Worm (Caenorhabditis elegans) whole organism, L4 larva: Measurements from ENCODE around the gene chil-8.

Experiments used
- D1046.2 ChIP-seq: fragments of 200-800 bp; sonication (Bioruptor generic); IDR thresholded peaks from 2 replicates; pipeline ENCODE4 v1.3.6; 2022; ENCODE audit warnings: missing genetic modification characterization, missing compliant biosample characterization
- F10B5.3 ChIP-seq: sonication (generic microtip); optimal IDR thresholded peaks from 2 replicates; lab custom pipeline; 2016; ENCODE audit warnings: mild to moderate bottlenecking, missing genetic modification characterization, missing compliant biosample characterization
- F26F4.8 ChIP-seq: fragments of 200-800 bp; sonication (Bioruptor generic); conservative IDR thresholded peaks from 2 replicates; pipeline ENCODE4 v1.3.6; 2022; ENCODE audit warnings: missing genetic modification characterization, missing compliant biosample characterization
- F44E2.7 ChIP-seq: fragments of 200-800 bp; sonication (Bioruptor generic); IDR thresholded peaks from 2 replicates; pipeline ENCODE4 v2.1.2; 2022; ENCODE audit warnings: missing genetic modification characterization, missing compliant biosample characterization
- R02D3.7 ChIP-seq: fragments of 150-350 bp; sonication (generic microtip); optimal IDR thresholded peaks from 3 replicates; lab custom pipeline; 2014; ENCODE audit warnings: missing biosample characterization, missing genetic modification characterization
- T20F7.1 ChIP-seq: fragments of 200-800 bp; sonication (Bioruptor generic); optimal IDR thresholded peaks from 2 replicates; lab custom pipeline; 2018; ENCODE audit warnings: mild to moderate bottlenecking, missing genetic modification characterization, missing compliant biosample characterization
- T26A8.4 ChIP-seq: fragments of 200-800 bp; sonication (Bioruptor generic); IDR thresholded peaks from 2 replicates; pipeline ENCODE4 v1.3.6; 2022; ENCODE audit warnings: missing genetic modification characterization, missing compliant biosample characterization
- aha-1 ChIP-seq: fragments of 150-350 bp; peaks from one replicate; lab custom pipeline; 2014; ENCODE audit warnings: missing biosample characterization, missing genetic modification characterization
- aly-2 ChIP-seq: sonication (generic microtip); optimal IDR thresholded peaks from 2 replicates; lab custom pipeline; 2018; ENCODE audit warnings: missing biosample characterization, missing genetic modification characterization
- ceh-20 ChIP-seq: fragments of 200-800 bp; sonication (Bioruptor generic); IDR thresholded peaks from 2 replicates; pipeline ENCODE4 v1.3.6; 2022; ENCODE audit warnings: missing genetic modification reagents, missing genetic modification characterization, missing compliant biosample characterization
- cey-2 ChIP-seq: sonication (generic microtip); optimal IDR thresholded peaks from 3 replicates; lab custom pipeline; 2017; ENCODE audit warnings: missing genetic modification characterization, mild to moderate bottlenecking, missing compliant biosample characterization, antibody characterized with exemption, borderline replicate concordance; ENCODE audit not compliant: insufficient read depth
- daf-19 ChIP-seq: fragments of 200-800 bp; sonication (Bioruptor generic); conservative IDR thresholded peaks from 2 replicates; pipeline ENCODE4 v1.3.6; 2022; ENCODE audit warnings: missing genetic modification characterization, missing compliant biosample characterization
- duxl-1 ChIP-seq: sonication (generic microtip); optimal IDR thresholded peaks from 2 replicates; lab custom pipeline; 2016; ENCODE audit warnings: mild to moderate bottlenecking, missing genetic modification characterization, moderate library complexity, missing compliant biosample characterization; ENCODE audit not compliant: poor library complexity
- egl-27 ChIP-seq: sonication (generic microtip); optimal IDR thresholded peaks from 3 replicates; lab custom pipeline; 2017; ENCODE audit warnings: missing biosample characterization, missing genetic modification reagents, missing genetic modification characterization
- egl-43 ChIP-seq: fragments of 200-800 bp; sonication (Bioruptor generic); IDR thresholded peaks from 2 replicates; pipeline ENCODE4 v1.3.6; 2022; ENCODE audit warnings: missing genetic modification reagents, missing genetic modification characterization, missing compliant biosample characterization
- fkh-10 ChIP-seq: fragments of 150-350 bp; optimal IDR thresholded peaks from 2 replicates; lab custom pipeline; 2014; ENCODE audit warnings: missing biosample characterization, missing genetic modification reagents, missing genetic modification characterization
- hif-1 ChIP-seq, 2 experiments: sonication (generic microtip); optimal IDR thresholded peaks; 2 replicates each; lab custom pipeline; 2016 to 2017; ENCODE audit warnings: missing compliant biosample characterization in 2 of 2, missing genetic modification characterization in 2 of 2, missing genetic modification reagents in 2 of 2, missing genotype in 2 of 2, mild to moderate bottlenecking in 1 of 2
- hlh-11 ChIP-seq: fragments of 200-800 bp; sonication (Bioruptor generic); optimal IDR thresholded peaks from 2 replicates; lab custom pipeline; 2018; ENCODE audit warnings: mild to moderate bottlenecking, missing genetic modification characterization, missing compliant biosample characterization
- lim-7 ChIP-seq: fragments of 200-800 bp; sonication (Bioruptor generic); IDR thresholded peaks from 2 replicates; pipeline ENCODE4 v1.3.6; 2022; ENCODE audit warnings: missing genetic modification characterization, missing compliant biosample characterization
- lin-1 ChIP-seq: fragments of 200-800 bp; sonication (Bioruptor generic); IDR thresholded peaks from 2 replicates; pipeline ENCODE4 v1.3.6; 2022; ENCODE audit warnings: missing genetic modification reagents, missing genetic modification characterization, missing compliant biosample characterization
- lsy-2 ChIP-seq, 2 experiments: fragments of 150-350 bp in 1 of 2; sonication (generic microtip) in 1 of 2; optimal IDR thresholded peaks; 2 replicates each; lab custom pipeline; 2014 to 2017; ENCODE audit warnings: missing biosample characterization in 2 of 2, missing genetic modification characterization in 2 of 2
- madf-5 ChIP-seq, 2 experiments: fragments of 200-800 bp; sonication (Bioruptor generic); IDR thresholded peaks; 2 replicates each; pipeline ENCODE4 v1.3.6; 2022; ENCODE audit warnings: missing compliant biosample characterization in 2 of 2, missing genetic modification characterization in 2 of 2
- mep-1 ChIP-seq: fragments of 150-350 bp; sonication (generic microtip); optimal IDR thresholded peaks from 3 replicates; lab custom pipeline; 2014; ENCODE audit warnings: missing biosample characterization, missing genetic modification characterization
- mes-2 ChIP-seq: sonication (generic microtip); optimal IDR thresholded peaks from 2 replicates; lab custom pipeline; 2016; ENCODE audit warnings: missing genotype, mild to moderate bottlenecking, missing genetic modification characterization, missing compliant biosample characterization; ENCODE audit not compliant: poor library complexity, severe bottlenecking
- nhr-10 ChIP-seq: fragments of 150-350 bp; optimal IDR thresholded peaks from 2 replicates; lab custom pipeline; 2014; ENCODE audit warnings: missing biosample characterization, missing genetic modification characterization
- nhr-102 ChIP-seq: sonication (generic microtip); optimal IDR thresholded peaks from 2 replicates; lab custom pipeline; 2016; ENCODE audit warnings: mild to moderate bottlenecking, missing genetic modification characterization, moderate library complexity, missing compliant biosample characterization
- nhr-25 ChIP-seq: sonication (generic microtip); optimal IDR thresholded peaks from 2 replicates; lab custom pipeline; 2017; ENCODE audit warnings: missing genetic modification characterization, mild to moderate bottlenecking, missing compliant biosample characterization, antibody characterized with exemption, moderate library complexity, borderline replicate concordance; ENCODE audit not compliant: insufficient read depth
- nhr-41 ChIP-seq: fragments of 200-800 bp; sonication (Bioruptor generic); IDR thresholded peaks from 2 replicates; pipeline ENCODE4 v1.3.6; 2022; ENCODE audit warnings: missing genetic modification reagents, missing genetic modification characterization, missing compliant biosample characterization
- nhr-48 ChIP-seq: sonication (generic microtip); optimal IDR thresholded peaks from 2 replicates; lab custom pipeline; 2016; ENCODE audit warnings: mild to moderate bottlenecking, missing genetic modification characterization, missing compliant biosample characterization
- pha-4 ChIP-seq, 2 experiments: fragments of 150-350 bp in 1 of 2; fragments of 200-800 bp in 1 of 2; sonication (Bioruptor generic) in 1 of 2; IDR thresholded peaks in 1 of 2; optimal IDR thresholded peaks in 1 of 2; 2 replicates each; pipeline versions ENCODE4 v1.3.6 to Lab custom; 2014 to 2022; ENCODE audit warnings: missing genetic modification characterization in 2 of 2, missing genetic modification reagents in 2 of 2, missing biosample characterization in 1 of 2, missing compliant biosample characterization in 1 of 2
- rbr-2 ChIP-seq: sonication (generic microtip); optimal IDR thresholded peaks from 2 replicates; lab custom pipeline; 2016; ENCODE audit warnings: missing genotype, missing genetic modification characterization, missing compliant biosample characterization
- set-16 ChIP-seq: fragments of 200-800 bp; sonication (Bioruptor generic); IDR thresholded peaks from 2 replicates; pipeline ENCODE4 v1.3.6; 2022; ENCODE audit warnings: missing genetic modification reagents, missing genetic modification characterization, missing compliant biosample characterization
- skn-1 ChIP-seq: fragments of 150-350 bp; optimal IDR thresholded peaks from 2 replicates; lab custom pipeline; 2014; ENCODE audit warnings: missing biosample characterization, missing genetic modification characterization
- spr-3 ChIP-seq: fragments of 200-800 bp; sonication (Bioruptor generic); optimal IDR thresholded peaks from 2 replicates; lab custom pipeline; 2018; ENCODE audit warnings: mild to moderate bottlenecking, missing genetic modification characterization, missing compliant biosample characterization
- tag-97 ChIP-seq: fragments of 200-800 bp; sonication (Bioruptor generic); IDR thresholded peaks from 2 replicates; pipeline ENCODE4 v1.3.6; 2022; ENCODE audit warnings: missing genetic modification characterization, missing compliant biosample characterization
- tra-1 ChIP-seq: fragments of 200-800 bp; sonication (Bioruptor generic); IDR thresholded peaks from 2 replicates; pipeline ENCODE4 v1.3.6; 2022; ENCODE audit warnings: missing genetic modification reagents, missing genetic modification characterization, missing compliant biosample characterization
- unc-130 ChIP-seq: sonication (generic microtip); optimal IDR thresholded peaks from 2 replicates; lab custom pipeline; 2016; ENCODE audit warnings: missing genetic modification reagents, missing genetic modification characterization, missing compliant biosample characterization
- unc-62 ChIP-seq, 3 experiments: fragments of 150-350 bp in 1 of 3; sonication (generic microtip); optimal IDR thresholded peaks in 2 of 3; peaks in 1 of 3; 1 replicate in 1 of 3; 2 replicates in 2 of 3; lab custom pipeline; 2014 to 2017; ENCODE audit warnings: missing biosample characterization in 3 of 3, missing genetic modification characterization in 3 of 3, missing genetic modification reagents in 3 of 3, missing genotype in 1 of 3
- zag-1 ChIP-seq: fragments of 150-350 bp; optimal IDR thresholded peaks from 2 replicates; lab custom pipeline; 2014; ENCODE audit warnings: missing biosample characterization, missing genetic modification characterization
- zfp-3 ChIP-seq: fragments of 200-800 bp; sonication (Bioruptor generic); conservative IDR thresholded peaks from 2 replicates; pipeline ENCODE4 v1.3.6; 2022; ENCODE audit warnings: missing genetic modification reagents, missing genetic modification characterization, missing compliant biosample characterization
- zip-11 ChIP-seq: fragments of 200-800 bp; sonication (Bioruptor generic); IDR thresholded peaks from 2 replicates; pipeline ENCODE4 v1.3.6; 2022; ENCODE audit warnings: missing genetic modification characterization, missing compliant biosample characterization
- zip-2 ChIP-seq: fragments of 150-350 bp; optimal IDR thresholded peaks from 2 replicates; lab custom pipeline; 2014; ENCODE audit warnings: missing biosample characterization, missing genetic modification characterization

Gene chil-8

DNA sequence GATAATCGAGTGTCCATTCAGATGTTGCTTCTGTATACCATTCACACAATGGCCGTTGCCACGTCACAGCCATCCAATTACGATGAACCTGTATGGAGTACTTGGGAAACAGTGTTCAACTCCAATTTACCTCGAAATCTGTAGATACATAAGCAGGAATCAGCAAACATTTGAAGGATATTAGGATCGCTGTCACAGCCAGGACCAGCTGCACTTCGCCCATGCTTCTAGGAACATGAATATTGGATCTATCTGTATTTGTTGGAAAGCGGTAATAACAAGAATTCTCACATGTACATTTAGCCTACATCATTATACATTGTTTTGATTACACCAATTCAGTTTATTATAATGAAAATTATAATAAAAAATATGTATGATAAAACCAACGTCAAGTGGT lies 13.4 kb upstream of the chil-8 start, which contains the start of gene algn-8 (continued):
- TF ChIP-seq skn-1 (tag; lab: Kevin White, UChicago): no peak
- no peak for TF ChIP-seq lin-1
- TF ChIP-seq aly-2: no peak
- TF ChIP-seq nhr-25 (tag; lab: Kevin White, UChicago): peak; percentile 26
- no peak for TF ChIP-seq aha-1 (tag; lab: Kevin White, UChicago)
- TF ChIP-seq hlh-11 (tag; lab: Kevin White, UChicago): no peak
- TF ChIP-seq unc-62 (GFP tag; optimal IDR thresholded peaks at IDR 0.05 in 1 of 2; lab: Kevin White, UChicago): no peak
- no peak for TF ChIP-seq unc-62 (tag; optimal IDR thresholded peaks at IDR 0.05; lab: Kevin White, UChicago)
- 0 out of 2 replicates have a peak, but pooled peaks have one; percentile 18 for TF ChIP-seq lim-7 (GFP tag; lab: Robert Waterston, UW)
- TF ChIP-seq D1046.2: no peak
- peak; percentile 3 for TF ChIP-seq F10B5.3 (tag; lab: Kevin White, UChicago)
- no peak for TF ChIP-seq T20F7.1 (GFP tag; lab: Kevin White, UChicago)
- TF ChIP-seq nhr-102: peak; percentile 32
- no peak for TF ChIP-seq hif-1 (tag; optimal IDR thresholded peaks at IDR 0.05; lab: Kevin White, UChicago)
- TF ChIP-seq nhr-41 (GFP tag; lab: Robert Waterston, UW): no peak
- TF ChIP-seq egl-27 (tag; lab: Kevin White, UChicago): no peak
- peak; percentile 22 for TF ChIP-seq mes-2 (tag; lab: Kevin White, UChicago)
- TF ChIP-seq egl-43: no peak
- no peak for TF ChIP-seq mep-1
- TF ChIP-seq duxl-1 (tag; lab: Kevin White, UChicago): peak; percentile 46
- TF ChIP-seq tag-97 (GFP tag; lab: Robert Waterston, UW): no peak
- no peak for TF ChIP-seq pha-4 (GFP tag; IDR thresholded peaks at IDR 0.05; lab: Robert Waterston, UW)
- no peak for TF ChIP-seq pha-4 (tag; optimal IDR thresholded peaks at IDR 0.05; lab: Kevin White, UChicago)
- TF ChIP-seq lsy-2 (tag; optimal IDR thresholded peaks at IDR 0.05; lab: Kevin White, UChicago): no peak
- TF ChIP-seq F26F4.8: no peak
- no peak for TF ChIP-seq R02D3.7 (tag; lab: Kevin White, UChicago)
- no peak for TF ChIP-seq cey-2 (tag; lab: Kevin White, UChicago)
- TF ChIP-seq zip-11 (GFP tag; lab: Robert Waterston, UW): no peak
- no peak for TF ChIP-seq zip-2
- TF ChIP-seq set-16 (GFP tag; lab: Robert Waterston, UW): no peak
- 0 out of 2 replicates have a peak, but pooled peaks have one; percentile 49 for TF ChIP-seq T26A8.4
- TF ChIP-seq spr-3 (GFP tag; lab: Kevin White, UChicago): peak; percentile 10
- TF ChIP-seq madf-5 (GFP tag; IDR thresholded peaks at IDR 0.05; lab: Robert Waterston, UW): no peak
- TF ChIP-seq rbr-2: no peak
- TF ChIP-seq ceh-20: no peak
- TF ChIP-seq tra-1: 0 out of 2 replicates have a peak, but pooled peaks have one; percentile 16
- no peak for TF ChIP-seq unc-130 (GFP tag; lab: Kevin White, UChicago)
- TF ChIP-seq F44E2.7 (GFP tag; lab: Robert Waterston, UW): no peak
- TF ChIP-seq daf-19 (GFP tag; lab: Robert Waterston, UW): no peak
- TF ChIP-seq nhr-48 (tag; lab: Kevin White, UChicago): no peak
- 0 out of 2 replicates have a peak, but pooled peaks have one; percentile 29 for TF ChIP-seq zfp-3 (GFP tag; lab: Robert Waterston, UW)
- no peak for TF ChIP-seq fkh-10 (GFP tag; lab: Kevin White, UChicago)
- TF ChIP-seq zag-1: no peak
- TF ChIP-seq nhr-10 (tag; lab: Kevin White, UChicago): no peak
